Worm (Caenorhabditis elegans) whole organism, L4/young adult: ENCODE data around the gene msp-31.
"Not testable (repeated sequence)": the region's sequence is repeated elsewhere in the genome, so short reads cannot be mapped to it uniquely, and the experiment has no call there.

Source experiments
- W03F9.2 ChIP-seq: fragments of 150-350 bp; optimal IDR thresholded peaks from 2 replicates; lab custom pipeline; 2014; ENCODE audit warnings: missing biosample characterization, missing genetic modification characterization
- dao-5 ChIP-seq: sonication (generic microtip); optimal IDR thresholded peaks from 2 replicates; lab custom pipeline; 2016; ENCODE audit warnings: missing genotype, missing genetic modification characterization, moderate library complexity, missing compliant biosample characterization
- him-1 ChIP-seq: sonication (generic microtip); optimal IDR thresholded peaks from 2 replicates; lab custom pipeline; 2016; ENCODE audit warnings: missing genotype, missing genetic modification reagents, missing genetic modification characterization, missing compliant biosample characterization

The msp-31 gene

ce11 chrII:4941541-4942206, 25.3 kb upstream of the msp-31 start, which contains the start of gene ZK546.19:
Gene ZK546.19, plus strand, starts transcription at chrII:4941726.
- no peak for TF ChIP-seq W03F9.2 (tag; lab: Kevin White, UChicago)
- no peak for TF ChIP-seq him-1 (tag; lab: Kevin White, UChicago)
- TF ChIP-seq dao-5 (tag; lab: Kevin White, UChicago): no peak

- no peak for TF ChIP-seq him-1 (tag; lab: Kevin White, UChicago)
- TF ChIP-seq dao-5 (tag; lab: Kevin White, UChicago): no peak
- no peak for TF ChIP-seq W03F9.2 (tag; lab: Kevin White, UChicago)
Observed at ce11 chrII:4941050-4941449, 24.7 kb upstream of the msp-31 start, which contains the start of gene cblc-1. Gene cblc-1, minus strand, starts transcription at chrII:4941150.

ce11 chrII:4937743-4938142, 21.4 kb upstream of the msp-31 start, which contains the start of gene ZK546.4:
Gene ZK546.4, plus strand, starts transcription at chrII:4938043.
- TF ChIP-seq him-1 (tag; lab: Kevin White, UChicago) (no peak), W03F9.2 (tag; lab: Kevin White, UChicago) (no peak)

- TF ChIP-seq W03F9.2 (tag; lab: Kevin White, UChicago) (no peak), dao-5 (tag; lab: Kevin White, UChicago) (no peak), him-1 (tag; lab: Kevin White, UChicago) (no peak)
Observed at ce11 chrII:4935518-4935917, 19.2 kb upstream of the msp-31 start, which contains the start of gene ZK546.5. Gene ZK546.5, plus strand, starts transcription at chrII:4935818.

ce11 chrII:4934954-4935353, 18.6 kb upstream of the msp-31 start, which contains the start of gene gst-30:
Gene gst-30, minus strand, starts transcription at chrII:4935054.
- TF ChIP-seq dao-5 (tag; lab: Kevin White, UChicago): no peak
- TF ChIP-seq him-1 (tag; lab: Kevin White, UChicago): no peak
- no peak for TF ChIP-seq W03F9.2 (tag; lab: Kevin White, UChicago)

- not testable (repeated sequence) for TF ChIP-seq him-1, dao-5, W03F9.2 (tag; lab: Kevin White, UChicago)
Observed at ce11 chrII:4932727-4933126, 16.4 kb upstream of the msp-31 start, which contains the start of gene msp-152. Gene msp-152, plus strand, starts transcription at chrII:4933027.

ce11 chrII:4931286-4931685, 14.9 kb upstream of the msp-31 start:
- TF ChIP-seq W03F9.2 (tag; lab: Kevin White, UChicago) (no peak), him-1 (tag; lab: Kevin White, UChicago) (no peak), dao-5 (tag; lab: Kevin White, UChicago) (no peak)

ce11 chrII:4925198-4925764, 8.9 kb upstream of the msp-31 start, which contains the start of gene aagr-2:
Gene aagr-2, minus strand, starts transcription at chrII:4925248.
- TF ChIP-seq him-1 (tag; lab: Kevin White, UChicago) (no peak), W03F9.2 (tag; lab: Kevin White, UChicago) (no peak), dao-5 (tag; lab: Kevin White, UChicago) (no peak)

- TF ChIP-seq W03F9.2 (tag; lab: Kevin White, UChicago) (no peak), him-1 (tag; lab: Kevin White, UChicago) (no peak), dao-5 (tag; lab: Kevin White, UChicago) (no peak)
Observed at ce11 chrII:4924729-4925128, 8.4 kb upstream of the msp-31 start.

- TF ChIP-seq W03F9.2 (tag; lab: Kevin White, UChicago) (no peak), dao-5 (tag; lab: Kevin White, UChicago) (no peak), him-1 (tag; lab: Kevin White, UChicago) (no peak)
Observed at ce11 chrII:4920608-4921007, 4.2 kb upstream of the msp-31 start.

- no peak for TF ChIP-seq dao-5 (tag; lab: Kevin White, UChicago)
Observed at ce11 chrII:4918501-4919021, 2.2 kb upstream of the msp-31 start.

- TF ChIP-seq dao-5 (tag; lab: Kevin White, UChicago) (no peak), W03F9.2 (tag; lab: Kevin White, UChicago) (no peak), him-1 (tag; lab: Kevin White, UChicago) (no peak)
Observed at ce11 chrII:4915572-4915971, 790 bp downstream of the msp-31 start.

- no peak for TF ChIP-seq him-1 (tag; lab: Kevin White, UChicago)
- TF ChIP-seq W03F9.2 (tag; lab: Kevin White, UChicago): no peak
- TF ChIP-seq dao-5 (tag; lab: Kevin White, UChicago): no peak
Observed at ce11 chrII:4914214-4914613, 2.1 kb downstream of the msp-31 start, which contains the start of gene R05F9.11. Gene R05F9.11, minus strand, starts transcription at chrII:4914218.
